Worm (Caenorhabditis elegans): ENCODE data around the gene F58D12.3.

DNA sequence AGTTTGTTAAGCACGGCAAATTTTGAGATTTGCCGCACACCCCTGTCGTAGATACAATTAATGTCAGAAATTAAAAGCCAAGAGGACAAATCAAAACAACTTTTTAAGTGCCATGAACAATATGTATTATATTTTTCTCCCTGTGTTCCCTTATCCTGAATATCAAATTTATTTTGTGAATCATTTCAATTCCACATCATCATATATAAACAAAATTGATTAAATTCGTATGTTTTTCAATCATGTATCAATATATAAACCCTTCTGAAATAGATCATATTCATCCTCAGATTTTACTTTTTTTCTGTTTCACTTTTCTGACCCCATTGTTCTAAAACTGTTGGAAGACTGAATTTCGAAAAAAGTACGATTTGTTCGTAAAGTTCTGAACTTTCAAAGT, 16.5 kb downstream of the F58D12.3 start, which contains the start of gene D1086.11:
- no peak for TF ChIP-seq snpc-4 (tag; optimal IDR thresholded peaks at IDR 0.05)
- TF ChIP-seq tbx-8 (GFP tag; optimal IDR thresholded peaks at IDR 0.05) = no peak
- no peak for TF ChIP-seq nhr-76 (tag; optimal IDR thresholded peaks at IDR 0.05)
- no peak for TF ChIP-seq nhr-12 (tag; optimal IDR thresholded peaks at IDR 0.05)
- TF ChIP-seq elt-3 (tag; optimal IDR thresholded peaks at IDR 0.05) = no peak
- no peak for TF ChIP-seq nhr-28 (tag; optimal IDR thresholded peaks at IDR 0.05)
- TF ChIP-seq blmp-1 (tag; optimal IDR thresholded peaks at IDR 0.05) = no peak
- no peak for TF ChIP-seq unc-39 (tag; optimal IDR thresholded peaks at IDR 0.05)
